Fruit fly (Drosophila melanogaster) whole organism, embryonic: Measurements from ENCODE around the gene CG6891.
A peak's percentile ranks its signal among the peaks of the same experiment; 100 is the strongest.

ENCODE experiments used
- ATbp ChIP-seq: fragments of 200-800 bp; sonication (Bioruptor generic); optimal IDR thresholded peaks from 2 replicates; lab custom pipeline; 2017; ENCODE audit warnings: missing biosample characterization, mild to moderate bottlenecking, missing genetic modification characterization, missing genetic modification reagents
- Antp ChIP-seq: fragments of 200-800 bp; sonication (Bioruptor generic); optimal IDR thresholded peaks from 3 replicates; lab custom pipeline; 2016; ENCODE audit warnings: missing biosample characterization, missing genetic modification characterization
- Blimp-1 ChIP-seq: fragments of 200-800 bp; sonication (Bioruptor generic); optimal IDR thresholded peaks from 3 replicates; lab custom pipeline; 2018; ENCODE audit warnings: missing biosample characterization, missing genetic modification characterization, mild to moderate bottlenecking, moderate library complexity, missing genetic modification reagents
- CG10654 ChIP-seq: fragments of 200-800 bp; sonication (Bioruptor generic); optimal IDR thresholded peaks from 2 replicates; lab custom pipeline; 2016; ENCODE audit warnings: missing biosample characterization, missing genetic modification characterization
- CG11504 ChIP-seq: fragments of 200-800 bp; sonication (Bioruptor generic); optimal IDR thresholded peaks from 3 replicates; lab custom pipeline; 2019; ENCODE audit warnings: missing biosample characterization, mild to moderate bottlenecking, missing genetic modification characterization, moderate library complexity
- CG11695 ChIP-seq: fragments of 200-800 bp; sonication (Bioruptor generic); IDR thresholded peaks from 3 replicates; pipeline ENCODE4 v1.3.6; 2022; ENCODE audit warnings: missing biosample characterization, missing genetic modification characterization
- CG12659 ChIP-seq: fragments of 200-800 bp; sonication (Bioruptor generic); optimal IDR thresholded peaks from 3 replicates; lab custom pipeline; 2017; ENCODE audit warnings: mild to moderate bottlenecking, missing biosample characterization, missing genetic modification reagents, missing genetic modification characterization
- CG13424 ChIP-seq: fragments of 200-800 bp; sonication (Bioruptor generic); optimal IDR thresholded peaks from 2 replicates; lab custom pipeline; 2019; ENCODE audit warnings: missing biosample characterization, mild to moderate bottlenecking, missing genetic modification characterization, moderate library complexity
- CG13624 ChIP-seq: fragments of 200-800 bp; sonication (Bioruptor generic); optimal IDR thresholded peaks from 2 replicates; lab custom pipeline; 2016; ENCODE audit warnings: missing biosample characterization, missing genetic modification characterization
- CG13775 ChIP-seq: fragments of 200-800 bp; sonication (Bioruptor generic); optimal IDR thresholded peaks from 3 replicates; lab custom pipeline; 2017; ENCODE audit warnings: missing biosample characterization, mild to moderate bottlenecking, missing genetic modification characterization
- CG14014 ChIP-seq: fragments of 200-800 bp; sonication (Bioruptor generic); IDR thresholded peaks from 2 replicates; pipeline ENCODE4 v1.3.6; 2022; ENCODE audit warnings: missing biosample characterization, missing genetic modification characterization
- CG15696 ChIP-seq: fragments of 200-800 bp; sonication (Bioruptor generic); optimal IDR thresholded peaks from 2 replicates; lab custom pipeline; 2019; ENCODE audit warnings: missing biosample characterization, mild to moderate bottlenecking, missing genetic modification characterization, moderate library complexity
- CG1647 ChIP-seq: fragments of 200-800 bp; sonication (Bioruptor generic); optimal IDR thresholded peaks from 3 replicates; lab custom pipeline; 2016; ENCODE audit warnings: missing biosample characterization, missing genetic modification characterization
- CG16863 ChIP-seq: fragments of 200-800 bp; sonication (Bioruptor generic); optimal IDR thresholded peaks from 3 replicates; lab custom pipeline; 2016; ENCODE audit warnings: missing biosample characterization, missing genetic modification characterization
- CG18011 ChIP-seq: fragments of 200-800 bp; sonication (Bioruptor generic); optimal IDR thresholded peaks from 2 replicates; lab custom pipeline; 2017; ENCODE audit warnings: missing biosample characterization, missing genetic modification characterization, mild to moderate bottlenecking, moderate library complexity, missing genotype
- CG2202 ChIP-seq: fragments of 200-800 bp; sonication (Bioruptor generic); optimal IDR thresholded peaks from 2 replicates; lab custom pipeline; 2018; ENCODE audit warnings: missing biosample characterization, mild to moderate bottlenecking, missing genetic modification characterization
- CG31224 ChIP-seq: fragments of 200-800 bp; sonication (Bioruptor generic); IDR thresholded peaks from 2 replicates; pipeline ENCODE4 v1.3.6; 2022; ENCODE audit warnings: missing biosample characterization, missing genetic modification characterization
- CG3407 ChIP-seq: fragments of 200-800 bp; sonication (Bioruptor generic); optimal IDR thresholded peaks from 2 replicates; lab custom pipeline; 2018; ENCODE audit warnings: missing biosample characterization, mild to moderate bottlenecking, missing genetic modification characterization
- CG4282 ChIP-seq: fragments of 200-800 bp; sonication (Bioruptor generic); optimal IDR thresholded peaks from 2 replicates; lab custom pipeline; 2016; ENCODE audit warnings: missing biosample characterization, missing genetic modification characterization
- CG4820 ChIP-seq: fragments of 200-800 bp; sonication (Bioruptor generic); optimal IDR thresholded peaks from 3 replicates; lab custom pipeline; 2016; ENCODE audit warnings: missing biosample characterization, missing genetic modification characterization
- CG5180 ChIP-seq: fragments of 200-800 bp; sonication (Bioruptor generic); optimal IDR thresholded peaks from 3 replicates; lab custom pipeline; 2017; ENCODE audit warnings: missing biosample characterization, missing genetic modification characterization, mild to moderate bottlenecking, moderate library complexity, missing genetic modification reagents
- CG6689 ChIP-seq: fragments of 200-800 bp; sonication (Bioruptor generic); IDR thresholded peaks from 2 replicates; pipeline ENCODE4 v1.3.6; 2022; ENCODE audit warnings: missing biosample characterization, missing genetic modification characterization
- CG9727 ChIP-seq: fragments of 200-800 bp; sonication (Bioruptor generic); optimal IDR thresholded peaks from 3 replicates; lab custom pipeline; 2017; ENCODE audit warnings: missing biosample characterization, mild to moderate bottlenecking, missing genetic modification characterization
- Camta ChIP-seq: fragments of 200-800 bp; sonication (Bioruptor generic); optimal IDR thresholded peaks from 2 replicates; lab custom pipeline; 2016; ENCODE audit warnings: missing biosample characterization, missing genetic modification characterization
- Deaf1 ChIP-seq: fragments of 200-800 bp; optimal IDR thresholded peaks from 3 replicates; lab custom pipeline; 2019; ENCODE audit warnings: missing biosample characterization, mild to moderate bottlenecking, missing genetic modification characterization, moderate library complexity
- Doc3 ChIP-seq: fragments of 200-800 bp; sonication (Bioruptor generic); IDR thresholded peaks from 3 replicates; pipeline ENCODE4 v1.3.6; 2022; ENCODE audit warnings: missing biosample characterization, missing genetic modification characterization; ENCODE audit not compliant: partially characterized antibody
- Drgx ChIP-seq: fragments of 200-800 bp; sonication (Bioruptor generic); IDR thresholded peaks from 2 replicates; pipeline ENCODE4 v1.3.6; 2022; ENCODE audit warnings: missing biosample characterization, missing genetic modification characterization
- E2f1 ChIP-seq: fragments of 200-800 bp; sonication (Bioruptor generic); IDR thresholded peaks from 2 replicates; pipeline ENCODE4 v1.3.6; 2022; ENCODE audit warnings: missing biosample characterization, missing genetic modification characterization
- Ets97D ChIP-seq: fragments of 200-800 bp; sonication (Bioruptor generic); optimal IDR thresholded peaks from 3 replicates; lab custom pipeline; 2016; ENCODE audit warnings: missing biosample characterization, missing genetic modification characterization
- Hr78 ChIP-seq, 2 experiments: fragments of 200-800 bp in 1 of 2; fragments of >200 bp in 1 of 2; sonication (Bioruptor generic) in 1 of 2; optimal IDR thresholded peaks; 2 replicates each; lab custom pipeline; 2017 to 2019; ENCODE audit warnings: missing biosample characterization in 2 of 2, missing genetic modification characterization in 2 of 2, mild to moderate bottlenecking in 1 of 2, moderate library complexity in 1 of 2
- Ravus ChIP-seq: fragments of 200-800 bp; sonication (Bioruptor generic); IDR thresholded peaks from 2 replicates; pipeline ENCODE4 v1.3.6; 2022; ENCODE audit warnings: missing biosample characterization, missing genetic modification characterization
- Sry-β ChIP-seq: fragments of 200-800 bp; sonication (Bioruptor generic); optimal IDR thresholded peaks from 2 replicates; lab custom pipeline; 2018; ENCODE audit warnings: missing biosample characterization, mild to moderate bottlenecking, missing genetic modification characterization, moderate library complexity
- Trl ChIP-seq, 3 experiments: fragments of >200 bp in 2 of 3; fragments of 200-800 bp in 1 of 3; sonication (Bioruptor generic) in 1 of 3; optimal IDR thresholded peaks; 2 replicates in 1 of 3; 3 replicates in 2 of 3; lab custom pipeline; 2016 to 2017; ENCODE audit warnings: missing biosample characterization in 1 of 3, missing genetic modification characterization in 1 of 3
- Xbp1 ChIP-seq: fragments of 200-800 bp; sonication (Bioruptor generic); optimal IDR thresholded peaks from 3 replicates; lab custom pipeline; 2016; ENCODE audit warnings: missing biosample characterization, mild to moderate bottlenecking, missing genetic modification characterization
- bab2 ChIP-seq: fragments of 200-800 bp; sonication (Bioruptor generic); optimal IDR thresholded peaks from 2 replicates; lab custom pipeline; 2016; ENCODE audit warnings: missing biosample characterization, missing genetic modification characterization
- caup ChIP-seq: fragments of 200-800 bp; sonication (Bioruptor generic); optimal IDR thresholded peaks from 3 replicates; lab custom pipeline; 2017; ENCODE audit warnings: missing biosample characterization, mild to moderate bottlenecking, missing genetic modification characterization, moderate library complexity; ENCODE audit not compliant: severe bottlenecking
- gce ChIP-seq: fragments of 200-800 bp; sonication (Bioruptor generic); IDR thresholded peaks from 3 replicates; pipeline ENCODE4 v1.3.6; 2022; ENCODE audit warnings: missing biosample characterization, missing genetic modification characterization
- gcm2 ChIP-seq: fragments of 200-800 bp; sonication (Bioruptor generic); optimal IDR thresholded peaks from 2 replicates; lab custom pipeline; 2016; ENCODE audit warnings: missing biosample characterization, missing genetic modification characterization
- gt ChIP-seq: fragments of 200-800 bp; sonication (Bioruptor generic); IDR thresholded peaks from 2 replicates; pipeline ENCODE4 v1.3.6; 2022; ENCODE audit warnings: missing biosample characterization, missing genetic modification characterization
- hb ChIP-seq: fragments of 200-800 bp; sonication (Bioruptor generic); IDR thresholded peaks from 3 replicates; pipeline ENCODE4 v1.3.6; 2022; ENCODE audit warnings: missing biosample characterization, missing genetic modification characterization; ENCODE audit not compliant: partially characterized antibody
- maf-S ChIP-seq: fragments of 200-800 bp; sonication (Bioruptor generic); optimal IDR thresholded peaks from 2 replicates; lab custom pipeline; 2016; ENCODE audit warnings: missing biosample characterization, missing genetic modification characterization
- nmo ChIP-seq: fragments of 200-800 bp; sonication (Bioruptor generic); optimal IDR thresholded peaks from 2 replicates; lab custom pipeline; 2018; ENCODE audit warnings: missing biosample characterization, mild to moderate bottlenecking, missing genetic modification characterization, moderate library complexity
- odd ChIP-seq: fragments of 200-800 bp; sonication (Bioruptor generic); optimal IDR thresholded peaks from 2 replicates; lab custom pipeline; 2017; ENCODE audit warnings: missing biosample characterization, mild to moderate bottlenecking, missing genetic modification characterization
- prd ChIP-seq, 3 experiments: fragments of >200 bp in 2 of 3; fragments of 200-800 bp in 1 of 3; sonication (Bioruptor generic) in 1 of 3; optimal IDR thresholded peaks in 2 of 3; IDR thresholded peaks in 1 of 3; 2 replicates in 2 of 3; 3 replicates in 1 of 3; pipeline versions ENCODE4 v1.3.6 to Lab custom; 2017 to 2022; ENCODE audit warnings: missing biosample characterization in 1 of 3, missing genetic modification characterization in 1 of 3
- sc ChIP-seq, 3 experiments: fragments of >200 bp in 2 of 3; fragments of 200-800 bp in 1 of 3; sonication (Bioruptor generic) in 1 of 3; optimal IDR thresholded peaks; 2 replicates in 2 of 3; 3 replicates in 1 of 3; lab custom pipeline; 2017; ENCODE audit warnings: mild to moderate bottlenecking in 1 of 3, missing biosample characterization in 1 of 3, missing genetic modification characterization in 1 of 3, missing genetic modification reagents in 1 of 3
- wor ChIP-seq: fragments of 200-800 bp; sonication (Bioruptor generic); IDR thresholded peaks from 2 replicates; pipeline ENCODE4 v1.3.6; 2022; ENCODE audit warnings: missing biosample characterization, missing genetic modification characterization

Gene CG6891

DNA sequence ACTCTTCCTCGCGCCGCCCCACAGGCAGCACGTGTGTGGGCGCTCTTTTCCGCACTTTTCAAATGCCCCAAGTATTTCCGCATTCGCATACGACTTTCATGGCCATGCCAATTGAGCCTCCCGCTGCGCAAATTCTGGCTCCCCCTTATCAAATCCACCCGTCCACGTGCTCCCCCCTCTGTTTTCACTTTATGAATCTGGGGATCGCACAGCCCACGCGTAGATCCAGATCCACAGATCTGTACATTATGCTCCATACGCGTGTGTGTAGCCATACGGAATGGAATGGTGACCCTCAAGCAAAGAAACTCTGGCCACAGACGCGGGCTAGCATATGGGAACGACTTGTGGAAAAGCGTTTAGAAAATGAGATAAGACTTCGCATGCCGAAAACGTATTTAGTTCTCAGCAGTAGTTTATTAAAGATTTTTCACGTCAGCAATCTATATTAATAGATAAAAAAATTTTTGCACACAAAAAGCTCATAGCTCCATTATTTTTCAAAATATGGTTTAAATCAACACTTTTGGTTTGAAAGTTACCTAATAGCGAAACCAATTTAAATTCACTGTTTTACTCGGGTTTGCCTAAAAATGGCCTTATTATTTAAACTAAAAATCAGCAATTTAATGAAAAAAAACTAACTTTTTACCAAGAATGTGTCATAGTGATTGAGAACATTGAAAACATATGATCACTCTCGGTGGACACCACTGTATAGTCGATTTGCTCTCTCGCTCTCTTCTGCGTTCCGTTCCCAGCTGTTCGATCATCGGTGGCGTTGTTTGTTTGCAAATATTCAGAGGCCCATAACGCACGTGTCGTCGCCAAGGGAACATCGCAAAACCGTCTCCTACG, 14.6 kb downstream of the CG6891 start (continued):
- TF ChIP-seq ATbp (GFP tag; lab: Kevin White, UChicago) (peak; percentile 1), gcm2 (GFP tag; lab: Kevin White, UChicago) (peak; percentile 19), Antp (GFP tag; lab: Kevin White, UChicago) (peak; percentile 52), CG14014 (peak; percentile 39; the same call in 1 of the 2 replicates), CG3407 (GFP tag; lab: Kevin White, UChicago) (no peak), CG18011 (GFP tag; lab: Kevin White, UChicago) (peak; percentile 56), odd (peak; percentile 53), sc (optimal IDR thresholded peaks at IDR 0.05; lab: Kevin White, UChicago) (no peak), sc (GFP tag; optimal IDR thresholded peaks at IDR 0.05; lab: Kevin White, UChicago) (peak; percentile 8), CG13624 (GFP tag; lab: Kevin White, UChicago) (peak; percentile 78), gt (GFP tag; lab: Robert Waterston, UW) (no peak), gce (GFP tag; lab: Robert Waterston, UW) (no peak), Blimp-1 (GFP tag; lab: Kevin White, UChicago) (peak; percentile 25), Deaf1 (tag; lab: Kevin White, UChicago) (peak; percentile 22), Doc3 (GFP tag; lab: Robert Waterston, UW) (no peak), Ets97D (GFP tag; lab: Kevin White, UChicago) (peak; percentile 21), caup (peak; percentile 47), hb (no peak), nmo (GFP tag; lab: Kevin White, UChicago) (peak; percentile 78), CG5180 (GFP tag; lab: Kevin White, UChicago) (peak; percentile 24), CG13775 (peak; percentile 78), CG6689 (GFP tag; lab: Robert Waterston, UW) (peak; percentile 48), E2f1 (GFP tag; lab: Robert Waterston, UW) (0 out of 2 replicates have a peak, but pooled peaks have one; percentile 32), CG9727 (GFP tag; lab: Kevin White, UChicago) (peak; percentile 79), CG11695 (GFP tag; lab: Robert Waterston, UW) (peak; percentile 35; the same call in 1 of the 3 replicates), bab2 (peak; percentile 59), CG16863 (GFP tag; lab: Kevin White, UChicago) (peak; percentile 62), Camta (peak; percentile 45), CG31224 (GFP tag; lab: Robert Waterston, UW) (peak; percentile 12; the same call in 1 of the 2 replicates), CG2202 (tag; lab: Kevin White, UChicago) (peak; percentile 3), Trl (optimal IDR thresholded peaks at IDR 0.05; lab: Kevin White, UChicago) (peak; percentile 24 to 51), Trl (GFP tag; optimal IDR thresholded peaks at IDR 0.05; lab: Kevin White, UChicago) (peak; percentile 31), CG4820 (GFP tag; lab: Kevin White, UChicago) (peak; percentile 10), Sry-β (GFP tag; lab: Kevin White, UChicago) (no peak), Xbp1 (GFP tag; lab: Kevin White, UChicago) (peak; percentile 43), CG11504 (peak; percentile 76), Hr78 (GFP tag; optimal IDR thresholded peaks at IDR 0.05; lab: Kevin White, UChicago) (peak in 1 of 2 experiments; percentile 79), CG15696 (tag; lab: Kevin White, UChicago) (peak; percentile 23), maf-S (GFP tag; lab: Kevin White, UChicago) (peak; percentile 28), CG13424 (tag; lab: Kevin White, UChicago) (peak; percentile 69), CG1647 (GFP tag; lab: Kevin White, UChicago) (peak; percentile 17), CG10654 (GFP tag; lab: Kevin White, UChicago) (peak; percentile 42), Ravus (GFP tag; lab: Robert Waterston, UW) (no peak), prd (optimal IDR thresholded peaks at IDR 0.05; lab: Kevin White, UChicago) (no peak), prd (GFP tag; IDR thresholded peaks at IDR 0.05; lab: Robert Waterston, UW) (peak; percentile 34; the same call in 1 of the 3 replicates), Drgx (GFP tag; lab: Robert Waterston, UW) (peak; percentile 14; the same call in 1 of the 2 replicates), CG12659 (GFP tag; lab: Kevin White, UChicago) (peak; percentile 72), CG4282 (GFP tag; lab: Kevin White, UChicago) (no peak), wor (GFP tag; lab: Robert Waterston, UW) (no peak)
